Worm (Caenorhabditis elegans) whole organism, L2 larva: Measurements from ENCODE around the gene T26A8.3.

Experiments used
- R02D3.7 ChIP-seq: fragments of 150-350 bp; optimal IDR thresholded peaks from 2 replicates; lab custom pipeline; 2014; ENCODE audit warnings: missing biosample characterization, missing genetic modification characterization
- ama-1 ChIP-seq: fragments of 150-350 bp; optimal IDR thresholded peaks from 2 replicates; lab custom pipeline; 2018; ENCODE audit warnings: inconsistent platforms
- ceh-16 ChIP-seq: fragments of 150-350 bp; optimal IDR thresholded peaks from 2 replicates; lab custom pipeline; 2014; ENCODE audit warnings: missing biosample characterization, missing genetic modification characterization
- elt-3 ChIP-seq: sonication (generic microtip); optimal IDR thresholded peaks from 2 replicates; lab custom pipeline; 2017; ENCODE audit warnings: missing biosample characterization, missing genetic modification characterization
- gmeb-1 ChIP-seq: fragments of 150-350 bp; optimal IDR thresholded peaks from 2 replicates; lab custom pipeline; 2014; ENCODE audit warnings: missing biosample characterization, missing genetic modification characterization
- lin-11 ChIP-seq: fragments of 150-350 bp; sonication (generic microtip); optimal IDR thresholded peaks from 2 replicates; lab custom pipeline; 2014; ENCODE audit warnings: missing biosample characterization, missing genetic modification characterization, inconsistent platforms, mixed read lengths
- mbf-1 ChIP-seq: sonication (generic microtip); optimal IDR thresholded peaks from 2 replicates; lab custom pipeline; 2017; ENCODE audit warnings: missing biosample characterization, missing genetic modification characterization
- nhr-11 ChIP-seq: fragments of 150-350 bp; optimal IDR thresholded peaks from 2 replicates; lab custom pipeline; 2014; ENCODE audit warnings: missing biosample characterization, missing genetic modification characterization
- nhr-237 ChIP-seq: fragments of 150-350 bp; optimal IDR thresholded peaks from 2 replicates; lab custom pipeline; 2014; ENCODE audit warnings: missing biosample characterization, missing genetic modification characterization
- sma-9 ChIP-seq, 2 experiments: fragments of 150-350 bp in 1 of 2; sonication (generic microtip) in 1 of 2; optimal IDR thresholded peaks; 2 replicates each; lab custom pipeline; 2014 to 2016; ENCODE audit warnings: missing genetic modification characterization in 2 of 2, mild to moderate bottlenecking in 1 of 2, missing biosample characterization in 1 of 2, missing compliant biosample characterization in 1 of 2, missing genetic modification reagents in 1 of 2, moderate library complexity in 1 of 2
- snpc-4 ChIP-seq: fragments of 150-350 bp; optimal IDR thresholded peaks from 2 replicates; lab custom pipeline; 2014; ENCODE audit warnings: missing biosample characterization, missing genetic modification characterization
- unc-62 ChIP-seq: fragments of 150-350 bp; optimal IDR thresholded peaks from 2 replicates; lab custom pipeline; 2014; ENCODE audit warnings: missing biosample characterization, missing genetic modification reagents, missing genetic modification characterization

ce11 chrIV:8463069-8463468 lies 36.6 kb upstream of the T26A8.3 start:
- TF ChIP-seq unc-62 (no peak), ama-1 (lab: Kevin White, UChicago) (no peak), snpc-4 (no peak), nhr-11 (no peak), elt-3 (tag; lab: Kevin White, UChicago) (no peak), mbf-1 (tag; lab: Kevin White, UChicago) (no peak), nhr-237 (tag; lab: Kevin White, UChicago) (no peak), lin-11 (tag; lab: Kevin White, UChicago) (no peak), gmeb-1 (tag; lab: Kevin White, UChicago) (no peak), ceh-16 (tag; lab: Kevin White, UChicago) (no peak), sma-9 (GFP tag; optimal IDR thresholded peaks at IDR 0.05; lab: Kevin White, UChicago) (peak; percentile 78), sma-9 (tag; optimal IDR thresholded peaks at IDR 0.05; lab: Kevin White, UChicago) (no peak), R02D3.7 (no peak)
